Fruit fly (Drosophila melanogaster) whole organism, embryonic: ENCODE results near the gene CG33489.

Experiments used
- Atf-2 ChIP-seq: fragments of 200-800 bp; sonication (Bioruptor generic); optimal IDR thresholded peaks from 2 replicates; lab custom pipeline; 2016; ENCODE audit warnings: missing biosample characterization, missing genetic modification characterization
- Bteb2 ChIP-seq: fragments of 200-800 bp; sonication (Bioruptor generic); optimal IDR thresholded peaks from 2 replicates; lab custom pipeline; 2016; ENCODE audit warnings: missing biosample characterization, missing genetic modification characterization
- CG10267 ChIP-seq: fragments of 200-800 bp; sonication (Bioruptor generic); optimal IDR thresholded peaks from 2 replicates; lab custom pipeline; 2018; ENCODE audit warnings: missing biosample characterization, mild to moderate bottlenecking, missing genetic modification characterization, moderate library complexity
- CG10654 ChIP-seq: fragments of 200-800 bp; sonication (Bioruptor generic); optimal IDR thresholded peaks from 2 replicates; lab custom pipeline; 2016; ENCODE audit warnings: missing biosample characterization, missing genetic modification characterization
- CG11085 ChIP-seq: fragments of 200-800 bp; sonication (Bioruptor generic); IDR thresholded peaks from 2 replicates; pipeline ENCODE4 v1.3.6; 2022; ENCODE audit warnings: missing biosample characterization, missing genetic modification characterization
- CG11695 ChIP-seq: fragments of 200-800 bp; sonication (Bioruptor generic); IDR thresholded peaks from 3 replicates; pipeline ENCODE4 v1.3.6; 2022; ENCODE audit warnings: missing biosample characterization, missing genetic modification characterization
- CG13775 ChIP-seq: fragments of 200-800 bp; sonication (Bioruptor generic); optimal IDR thresholded peaks from 3 replicates; lab custom pipeline; 2017; ENCODE audit warnings: missing biosample characterization, mild to moderate bottlenecking, missing genetic modification characterization
- CG15514 ChIP-seq: fragments of 200-800 bp; sonication (Bioruptor generic); optimal IDR thresholded peaks from 3 replicates; lab custom pipeline; 2017; ENCODE audit warnings: missing biosample characterization, missing genetic modification characterization, mild to moderate bottlenecking, moderate library complexity, missing genetic modification reagents
- CG18476 ChIP-seq: fragments of 200-800 bp; sonication (Bioruptor generic); optimal IDR thresholded peaks from 2 replicates; lab custom pipeline; 2016; ENCODE audit warnings: missing biosample characterization, mild to moderate bottlenecking, missing genetic modification characterization
- CG2120 ChIP-seq: fragments of 200-800 bp; sonication (Bioruptor generic); optimal IDR thresholded peaks from 3 replicates; lab custom pipeline; 2016; ENCODE audit warnings: missing biosample characterization, missing genetic modification characterization
- CG30020 ChIP-seq: fragments of 200-800 bp; optimal IDR thresholded peaks from 2 replicates; lab custom pipeline; 2019; ENCODE audit warnings: missing biosample characterization, mild to moderate bottlenecking, missing genetic modification characterization, moderate library complexity
- CG3838 ChIP-seq: fragments of 200-800 bp; sonication (Bioruptor generic); optimal IDR thresholded peaks from 3 replicates; lab custom pipeline; 2016; ENCODE audit warnings: missing biosample characterization, missing genetic modification characterization
- CG4424 ChIP-seq: fragments of 200-800 bp; sonication (Bioruptor generic); optimal IDR thresholded peaks from 3 replicates; lab custom pipeline; 2016; ENCODE audit warnings: missing biosample characterization, missing genetic modification characterization
- CG6765 ChIP-seq: fragments of 200-800 bp; sonication (Bioruptor generic); optimal IDR thresholded peaks from 3 replicates; lab custom pipeline; 2017; ENCODE audit warnings: missing biosample characterization, mild to moderate bottlenecking, missing genetic modification characterization
- CG6813 ChIP-seq: fragments of 200-800 bp; sonication (Bioruptor generic); optimal IDR thresholded peaks from 2 replicates; lab custom pipeline; 2017; ENCODE audit warnings: missing biosample characterization, missing genetic modification characterization, mild to moderate bottlenecking, moderate library complexity, missing genetic modification reagents
- CG8089 ChIP-seq: fragments of 200-800 bp; sonication (Bioruptor generic); optimal IDR thresholded peaks from 3 replicates; lab custom pipeline; 2016; ENCODE audit warnings: missing biosample characterization, missing genetic modification characterization
- CG8281 ChIP-seq: fragments of 200-800 bp; sonication (Bioruptor generic); optimal IDR thresholded peaks from 2 replicates; lab custom pipeline; 2018; ENCODE audit warnings: missing biosample characterization, mild to moderate bottlenecking, missing genetic modification characterization, moderate library complexity
- CG8359 ChIP-seq: fragments of 200-800 bp; sonication (Bioruptor generic); optimal IDR thresholded peaks from 2 replicates; lab custom pipeline; 2017; ENCODE audit warnings: missing biosample characterization, mild to moderate bottlenecking, missing genetic modification characterization, borderline replicate concordance
- CG8765 ChIP-seq: fragments of 200-800 bp; sonication (Bioruptor generic); IDR thresholded peaks from 2 replicates; pipeline ENCODE4 v1.3.6; 2022; ENCODE audit warnings: missing biosample characterization, missing genetic modification characterization
- CG9609 ChIP-seq: fragments of 200-800 bp; sonication (Bioruptor generic); optimal IDR thresholded peaks from 3 replicates; lab custom pipeline; 2016; ENCODE audit warnings: missing biosample characterization, missing genetic modification characterization
- CG9727 ChIP-seq: fragments of 200-800 bp; sonication (Bioruptor generic); optimal IDR thresholded peaks from 3 replicates; lab custom pipeline; 2017; ENCODE audit warnings: missing biosample characterization, mild to moderate bottlenecking, missing genetic modification characterization
- CHES-1-like ChIP-seq: fragments of 200-800 bp; sonication (Bioruptor generic); optimal IDR thresholded peaks from 2 replicates; lab custom pipeline; 2016; ENCODE audit warnings: missing biosample characterization, missing genetic modification characterization
- CTCF ChIP-seq: fragments of 200-800 bp; sonication (Bioruptor generic); optimal IDR thresholded peaks from 2 replicates; lab custom pipeline; 2017; ENCODE audit warnings: missing biosample characterization, mild to moderate bottlenecking, missing genetic modification characterization, moderate library complexity
- Deaf1 ChIP-seq: fragments of 200-800 bp; optimal IDR thresholded peaks from 3 replicates; lab custom pipeline; 2019; ENCODE audit warnings: missing biosample characterization, mild to moderate bottlenecking, missing genetic modification characterization, moderate library complexity
- Eip74EF ChIP-seq, 2 experiments: fragments of 200-800 bp in 1 of 2; fragments of >200 bp in 1 of 2; sonication (Bioruptor generic) in 1 of 2; optimal IDR thresholded peaks; 2 replicates each; lab custom pipeline; 2017 to 2019; ENCODE audit warnings: missing biosample characterization in 2 of 2, missing genetic modification characterization in 2 of 2, mild to moderate bottlenecking in 1 of 2, moderate library complexity in 1 of 2
- Fer2 ChIP-seq: fragments of 200-800 bp; sonication (Bioruptor generic); optimal IDR thresholded peaks from 2 replicates; lab custom pipeline; 2018; ENCODE audit warnings: missing biosample characterization, mild to moderate bottlenecking, missing genetic modification characterization, moderate library complexity
- HmgZ ChIP-seq: fragments of 200-800 bp; sonication (Bioruptor generic); optimal IDR thresholded peaks from 2 replicates; lab custom pipeline; 2018; ENCODE audit warnings: missing biosample characterization, mild to moderate bottlenecking, missing genetic modification characterization
- Hr51 ChIP-seq, 2 experiments: fragments of 200-800 bp; sonication (Bioruptor generic); optimal IDR thresholded peaks; 2 replicates in 1 of 2; 3 replicates in 1 of 2; lab custom pipeline; 2016 to 2018; ENCODE audit warnings: missing biosample characterization in 2 of 2, missing genetic modification characterization in 2 of 2, mild to moderate bottlenecking in 1 of 2, moderate library complexity in 1 of 2
- Jarid2 ChIP-seq: fragments of 200-800 bp; sonication (Bioruptor generic); optimal IDR thresholded peaks from 3 replicates; lab custom pipeline; 2017; ENCODE audit warnings: mild to moderate bottlenecking, missing biosample characterization, missing genetic modification reagents, missing genetic modification characterization
- Mes4 ChIP-seq: fragments of 200-800 bp; sonication (Bioruptor generic); optimal IDR thresholded peaks from 2 replicates; lab custom pipeline; 2016; ENCODE audit warnings: missing biosample characterization, missing genetic modification characterization
- NFAT ChIP-seq: fragments of 200-800 bp; sonication (Bioruptor generic); IDR thresholded peaks from 2 replicates; pipeline ENCODE4 v1.3.6; 2022; ENCODE audit warnings: missing biosample characterization, missing genetic modification characterization
- Taf1 ChIP-seq: fragments of 200-800 bp; sonication (Bioruptor generic); IDR thresholded peaks from 2 replicates; pipeline ENCODE4 v1.3.6; 2022; ENCODE audit warnings: missing biosample characterization, missing genetic modification characterization
- ab ChIP-seq: fragments of 200-800 bp; sonication (Bioruptor generic); optimal IDR thresholded peaks from 2 replicates; lab custom pipeline; 2016; ENCODE audit warnings: missing biosample characterization, missing genetic modification characterization
- ato ChIP-seq: fragments of 200-800 bp; sonication (Bioruptor generic); IDR thresholded peaks from 2 replicates; pipeline ENCODE4 v1.3.6; 2022; ENCODE audit warnings: missing biosample characterization, missing genetic modification characterization; ENCODE audit not compliant: partially characterized antibody
- bcd ChIP-seq: fragments of 200-800 bp; sonication (Bioruptor generic); optimal IDR thresholded peaks from 2 replicates; lab custom pipeline; 2017; ENCODE audit warnings: missing biosample characterization, mild to moderate bottlenecking, missing genetic modification characterization
- chm ChIP-seq: fragments of 200-800 bp; sonication (Bioruptor generic); IDR thresholded peaks from 2 replicates; pipeline ENCODE4 v1.3.6; 2022; ENCODE audit warnings: missing biosample characterization, missing genetic modification characterization
- eyg ChIP-seq: fragments of 200-800 bp; sonication (Bioruptor generic); optimal IDR thresholded peaks from 3 replicates; lab custom pipeline; 2016; ENCODE audit warnings: missing biosample characterization, missing genetic modification characterization
- fd3F ChIP-seq: fragments of 200-800 bp; sonication (Bioruptor generic); optimal IDR thresholded peaks from 2 replicates; lab custom pipeline; 2018; ENCODE audit warnings: missing biosample characterization, mild to moderate bottlenecking, missing genetic modification characterization, moderate library complexity
- gce ChIP-seq: fragments of 200-800 bp; sonication (Bioruptor generic); IDR thresholded peaks from 3 replicates; pipeline ENCODE4 v1.3.6; 2022; ENCODE audit warnings: missing biosample characterization, missing genetic modification characterization
- grn ChIP-seq: fragments of 200-800 bp; sonication (Bioruptor generic); optimal IDR thresholded peaks from 3 replicates; lab custom pipeline; 2017; ENCODE audit warnings: missing biosample characterization, missing genetic modification characterization
- inv ChIP-seq: fragments of 200-800 bp; sonication (Bioruptor generic); IDR thresholded peaks from 2 replicates; pipeline ENCODE4 v1.3.6; 2022; ENCODE audit warnings: missing biosample characterization, missing genetic modification characterization; ENCODE audit not compliant: partially characterized antibody
- kah ChIP-seq: fragments of 200-800 bp; sonication (Bioruptor generic); optimal IDR thresholded peaks from 2 replicates; lab custom pipeline; 2018; ENCODE audit warnings: missing biosample characterization, mild to moderate bottlenecking, missing genetic modification characterization
- klu ChIP-seq: fragments of 200-800 bp; sonication (Bioruptor generic); IDR thresholded peaks from 2 replicates; pipeline ENCODE4 v1.3.6; 2022; ENCODE audit warnings: missing biosample characterization, missing genetic modification characterization
- lov ChIP-seq, 2 experiments: fragments of 200-800 bp in 1 of 2; fragments of >200 bp in 1 of 2; sonication (Bioruptor generic) in 1 of 2; IDR thresholded peaks in 1 of 2; optimal IDR thresholded peaks in 1 of 2; 2 replicates in 1 of 2; 3 replicates in 1 of 2; pipeline versions ENCODE4 v1.3.6 to Lab custom; 2017 to 2022; ENCODE audit warnings: missing biosample characterization in 1 of 2, missing genetic modification characterization in 1 of 2
- odd ChIP-seq: fragments of 200-800 bp; sonication (Bioruptor generic); optimal IDR thresholded peaks from 2 replicates; lab custom pipeline; 2017; ENCODE audit warnings: missing biosample characterization, mild to moderate bottlenecking, missing genetic modification characterization
- ro ChIP-seq: fragments of 200-800 bp; sonication (Bioruptor generic); IDR thresholded peaks from 2 replicates; pipeline ENCODE4 v1.3.6; 2022; ENCODE audit warnings: missing biosample characterization, missing genetic modification characterization
- salm ChIP-seq: fragments of 200-800 bp; sonication (Bioruptor generic); optimal IDR thresholded peaks from 2 replicates; lab custom pipeline; 2018; ENCODE audit warnings: missing biosample characterization, mild to moderate bottlenecking, missing genetic modification characterization
- slp2 ChIP-seq: fragments of 200-800 bp; sonication (Bioruptor generic); optimal IDR thresholded peaks from 2 replicates; lab custom pipeline; 2016; ENCODE audit warnings: missing biosample characterization, missing genetic modification characterization
- sob ChIP-seq: fragments of 200-800 bp; sonication (Bioruptor generic); IDR thresholded peaks from 2 replicates; pipeline ENCODE4 v1.3.6; 2022; ENCODE audit warnings: missing biosample characterization, missing genetic modification characterization
- ssp ChIP-seq: fragments of 200-800 bp; sonication (Bioruptor generic); IDR thresholded peaks from 2 replicates; pipeline ENCODE4 v1.3.6; 2022; ENCODE audit warnings: missing biosample characterization, missing genetic modification characterization
- usp ChIP-seq: fragments of >200 bp; optimal IDR thresholded peaks from 2 replicates; lab custom pipeline; 2017; ENCODE audit warnings: missing biosample characterization, missing genetic modification characterization

CG33489 gene

dm6 chr3L:11623245-11623883, 46.5 kb upstream of the CG33489 start (continued):
- TF ChIP-seq CG6813 (no peak), CG8089 (GFP tag; lab: Kevin White, UChicago) (no peak), fd3F (GFP tag; lab: Kevin White, UChicago) (no peak), CG2120 (no peak), CG10267 (tag; lab: Kevin White, UChicago) (no peak), HmgZ (tag; lab: Kevin White, UChicago) (peak; percentile 20), CG15514 (peak; percentile 16), klu (no peak), CTCF (no peak), CG9609 (GFP tag; lab: Kevin White, UChicago) (no peak), ab (GFP tag; lab: Kevin White, UChicago) (no peak), chm (GFP tag; lab: Robert Waterston, UW) (no peak), CG6765 (GFP tag; lab: Kevin White, UChicago) (no peak), bcd (GFP tag; lab: Kevin White, UChicago) (no peak), Taf1 (GFP tag; lab: Robert Waterston, UW) (no peak), kah (GFP tag; lab: Kevin White, UChicago) (no peak), Deaf1 (no peak), CG18476 (GFP tag; lab: Kevin White, UChicago) (no peak), lov (optimal IDR thresholded peaks at IDR 0.05; lab: Kevin White, UChicago) (no peak), lov (GFP tag; IDR thresholded peaks at IDR 0.05; lab: Robert Waterston, UW) (no peak), gce (GFP tag; lab: Robert Waterston, UW) (no peak), odd (no peak), CG11085 (no peak), CG9727 (GFP tag; lab: Kevin White, UChicago) (no peak), inv (GFP tag; lab: Robert Waterston, UW) (no peak), CG30020 (tag; lab: Kevin White, UChicago) (no peak), grn (no peak), CG3838 (GFP tag; lab: Kevin White, UChicago) (no peak), CG13775 (GFP tag; lab: Kevin White, UChicago) (no peak), Mes4 (no peak), ato (no peak), CG4424 (GFP tag; lab: Kevin White, UChicago) (no peak), ssp (GFP tag; lab: Robert Waterston, UW) (no peak), sob (no peak), Fer2 (no peak), NFAT (GFP tag; lab: Robert Waterston, UW) (no peak), CHES-1-like (no peak), Eip74EF (GFP tag; optimal IDR thresholded peaks at IDR 0.05; lab: Kevin White, UChicago) (no peak), CG8765 (GFP tag; lab: Robert Waterston, UW) (no peak), eyg (GFP tag; lab: Kevin White, UChicago) (no peak), Bteb2 (GFP tag; lab: Kevin White, UChicago) (no peak), usp (GFP tag; lab: Kevin White, UChicago) (no peak), CG8359 (GFP tag; lab: Kevin White, UChicago) (no peak), Jarid2 (GFP tag; lab: Kevin White, UChicago) (no peak), Hr51 (GFP tag; optimal IDR thresholded peaks at IDR 0.05; lab: Kevin White, UChicago) (no peak), CG8281 (tag; lab: Kevin White, UChicago) (no peak), Atf-2 (no peak), CG10654 (no peak), slp2 (no peak), ro (GFP tag; lab: Robert Waterston, UW) (no peak), salm (no peak), CG11695 (GFP tag; lab: Robert Waterston, UW) (no peak)
